Worm (Caenorhabditis elegans): ENCODE measurements around the gene K02D3.1.

The K02D3.1 gene

DNA sequence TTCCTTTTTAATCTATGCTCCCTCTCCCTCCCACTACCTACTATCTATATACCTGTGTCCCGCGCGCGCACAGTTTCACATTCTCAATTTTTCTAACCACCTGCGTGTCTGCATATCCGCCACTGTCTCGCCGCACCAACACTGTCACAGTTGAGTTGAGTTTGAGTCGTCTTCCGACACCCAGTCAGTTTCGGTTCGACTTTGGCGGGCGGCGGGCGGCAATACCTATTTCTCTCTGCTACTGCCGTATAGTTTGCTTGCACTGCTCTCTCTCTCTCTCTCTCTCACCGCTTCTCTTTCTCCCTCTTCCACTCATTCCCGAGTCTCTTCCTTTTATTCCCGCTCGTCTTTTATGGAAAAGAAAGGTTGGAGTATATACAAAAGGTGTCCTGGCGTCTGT is 31.3 kb upstream of the K02D3.1 start (continued):
- no peak for TF ChIP-seq zag-1 (tag; optimal IDR thresholded peaks at IDR 0.05)

DNA sequence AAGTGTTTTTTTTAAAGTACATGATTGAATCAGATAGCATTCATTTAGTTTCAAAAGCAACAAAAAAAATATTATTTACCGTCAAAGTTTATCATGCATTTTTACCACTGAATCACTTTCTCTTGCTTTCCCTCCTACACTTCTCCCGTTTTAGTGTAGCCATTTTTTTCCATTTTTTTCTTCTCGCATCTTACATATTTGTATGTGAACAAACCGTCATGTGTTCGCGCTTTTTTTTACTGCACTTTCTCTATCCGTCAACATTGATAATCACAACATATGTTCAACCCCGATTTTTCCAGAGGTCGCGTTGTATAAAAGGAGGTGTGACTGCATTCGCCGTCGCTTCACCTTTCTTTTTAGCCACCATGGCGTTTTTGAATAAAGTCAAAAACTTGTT is 29.8 kb upstream of the K02D3.1 start, which contains the start of gene gck-4:
Gene gck-4, plus strand, starts transcription at position 301 of the 400 bp plus-strand sequence.
- TF ChIP-seq hlh-17 (GFP tag; optimal IDR thresholded peaks at IDR 0.05; ENCODE audit: borderline replicate concordance) (no peak), blmp-1 (tag; optimal IDR thresholded peaks at IDR 0.05) (peak; percentile 21), dpl-1 (GFP tag; optimal IDR thresholded peaks at IDR 0.05) (no peak), ztf-4 (tag; optimal IDR thresholded peaks at IDR 0.05) (no peak), egl-27 (tag; optimal IDR thresholded peaks at IDR 0.05) (no peak), egl-13 (tag; optimal IDR thresholded peaks at IDR 0.05) (no peak), tbx-2 (tag; optimal IDR thresholded peaks at IDR 0.05) (no peak), fkh-8 (tag; optimal IDR thresholded peaks at IDR 0.05) (no peak)

DNA sequence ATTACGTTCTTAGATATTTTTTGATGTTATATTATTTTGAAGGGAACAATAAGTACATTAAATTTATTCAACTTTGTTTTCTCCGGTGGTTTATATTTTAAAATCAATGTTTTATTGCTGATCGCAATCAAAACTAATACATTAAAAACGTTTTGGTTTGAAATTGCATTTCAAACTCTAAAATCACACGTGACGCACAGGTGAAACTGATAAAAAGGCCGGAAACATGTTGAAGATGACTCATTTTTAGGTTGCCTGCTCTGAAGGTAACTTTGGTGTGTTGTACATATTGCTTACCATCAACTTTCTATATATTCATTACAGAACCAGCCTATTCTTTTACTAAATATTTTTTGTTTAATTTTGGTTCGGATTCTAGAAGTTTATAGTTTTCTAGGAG is 21.0 kb upstream of the K02D3.1 start:
- TF ChIP-seq lin-35 (GFP tag; optimal IDR thresholded peaks at IDR 0.05) = peak in 1 of 2 experiments; percentile 15
- TF ChIP-seq pax-3 (tag; optimal IDR thresholded peaks at IDR 0.05) = no peak
- TF ChIP-seq elt-2 (tag; optimal IDR thresholded peaks at IDR 0.05) = peak; percentile 50
- no peak for TF ChIP-seq nhr-90 (tag; optimal IDR thresholded peaks at IDR 0.05; ENCODE audit: poor library complexity)

DNA sequence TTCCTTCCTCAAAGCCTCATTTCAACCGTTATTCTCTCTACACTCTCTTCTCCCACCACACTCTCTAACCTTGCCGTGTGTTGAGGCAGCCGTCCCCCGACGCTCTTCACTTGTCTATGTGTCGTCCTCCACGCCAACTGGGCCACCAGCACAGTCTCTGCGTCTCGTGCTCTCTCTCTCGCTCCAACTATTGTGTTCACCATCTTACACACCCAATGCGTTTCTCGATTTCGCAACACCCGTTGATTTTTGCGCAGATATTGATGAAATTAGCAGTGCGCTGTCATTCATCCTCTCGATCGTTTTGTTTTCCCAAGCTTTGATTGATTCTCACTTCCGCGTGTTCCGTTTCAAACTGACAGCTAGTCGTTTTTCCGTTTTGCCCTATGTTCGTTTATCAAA is 19.6 kb upstream of the K02D3.1 start:
- TF ChIP-seq snpc-4 (tag; optimal IDR thresholded peaks at IDR 0.05) (peak; percentile 31), sptf-1 (tag; optimal IDR thresholded peaks at IDR 0.05) (no peak), rnt-1 (tag; optimal IDR thresholded peaks at IDR 0.05) (peak; percentile 68), lsy-2 (tag; optimal IDR thresholded peaks at IDR 0.05) (peak in 1 of 2 experiments; percentile 33), mep-1 (tag; optimal IDR thresholded peaks at IDR 0.05) (peak; percentile 54), blmp-1 (tag; optimal IDR thresholded peaks at IDR 0.05) (peak; percentile 44), ceh-82 (tag; optimal IDR thresholded peaks at IDR 0.05) (peak; percentile 34 to 71 (median 56)), swsn-7 (tag; optimal IDR thresholded peaks at IDR 0.05) (peak; percentile 55), fkh-8 (tag; optimal IDR thresholded peaks at IDR 0.05) (peak; percentile 30), nhr-20 (tag; optimal IDR thresholded peaks at IDR 0.05) (peak; percentile 64), nhr-85 (tag) (peak; percentile 50), Y116A8C.19 (tag; optimal IDR thresholded peaks at IDR 0.05; ENCODE audit: borderline replicate concordance) (no peak), unc-130 (tag; optimal IDR thresholded peaks at IDR 0.05) (no peak), ztf-11 (tag; optimal IDR thresholded peaks at IDR 0.05) (peak in 1 of 2 experiments; percentile 49), fkh-4 (tag; optimal IDR thresholded peaks at IDR 0.05; ENCODE audit: borderline replicate concordance) (no peak), dsc-1 (tag; optimal IDR thresholded peaks at IDR 0.05) (peak; percentile 53), ztf-4 (tag; optimal IDR thresholded peaks at IDR 0.05) (peak; percentile 52), fkh-10 (GFP tag; optimal IDR thresholded peaks at IDR 0.05) (peak; percentile 36), irx-1 (tag; optimal IDR thresholded peaks at IDR 0.05) (no peak), nhr-71 (tag; optimal IDR thresholded peaks at IDR 0.05) (peak; percentile 70), mdl-1 (tag; optimal IDR thresholded peaks at IDR 0.05) (peak in 1 of 2 experiments; percentile 28), tbx-2 (tag; optimal IDR thresholded peaks at IDR 0.05) (peak; percentile 57), efl-1 (optimal IDR thresholded peaks at IDR 0.05) (peak in 1 of 2 experiments; percentile 37), efl-1 (GFP tag; optimal IDR thresholded peaks at IDR 0.05 in 1 of 2) (no peak), unc-86 (tag; optimal IDR thresholded peaks at IDR 0.05) (peak; percentile 37), nhr-12 (tag; optimal IDR thresholded peaks at IDR 0.05) (no peak), F16B12.6 (tag; optimal IDR thresholded peaks at IDR 0.05) (no peak), nhr-47 (tag; optimal IDR thresholded peaks at IDR 0.05) (peak; percentile 60), skn-1 (tag; optimal IDR thresholded peaks at IDR 0.05) (peak; percentile 59), nhr-28 (tag; optimal IDR thresholded peaks at IDR 0.05) (no peak), zip-4 (GFP tag; optimal IDR thresholded peaks at IDR 0.05) (peak; percentile 82), lin-14 (GFP tag; optimal IDR thresholded peaks at IDR 0.05) (peak; percentile 91), jun-1 (tag; optimal IDR thresholded peaks at IDR 0.05) (peak; percentile 5), isw-1 (GFP tag; IDR thresholded peaks at IDR 0.05) (peak; percentile 29), zag-1 (tag; optimal IDR thresholded peaks at IDR 0.05) (no peak), snu-23 (GFP tag; optimal IDR thresholded peaks at IDR 0.05) (peak; percentile 65), xbp-1 (tag; optimal IDR thresholded peaks at IDR 0.05) (peak; percentile 8)

Data from whole organism, L1 larva.